Comparison of ENCODE assay signal across 4 worm cellular contexts in genomic region chrX:16648773-16649172, ce11.
TF ChIP-seq lines count a peak whose summit lies in the region.

No protein-coding gene starts in this region.

TF ChIP-seq in whole organism, L1 larva, 84 proteins besides CTCF, POLR2A, EP300 and RAD21:
- TF ChIP-seq dsc-1 (tag; optimal IDR thresholded peaks at IDR 0.05; lab: Kevin White, UChicago) (peak; percentile 49), fos-1 (tag; optimal IDR thresholded peaks at IDR 0.05; lab: Kevin White, UChicago) (no peak), mab-9 (GFP tag; IDR thresholded peaks at IDR 0.05; lab: Robert Waterston, UW) (no peak), lin-14 (GFP tag; optimal IDR thresholded peaks at IDR 0.05; lab: Kevin White, UChicago) (peak; percentile 64), elt-3 (tag; optimal IDR thresholded peaks at IDR 0.05; lab: Kevin White, UChicago) (no peak)

TF ChIP-seq in whole organism, L2 larva, 48 proteins besides CTCF, POLR2A, EP300 and RAD21:
- peak; percentile 44 for TF ChIP-seq unc-55 (GFP tag; optimal IDR thresholded peaks at IDR 0.05; lab: Kevin White, UChicago)
- TF ChIP-seq R02D3.7 (tag; optimal IDR thresholded peaks at IDR 0.05; lab: Kevin White, UChicago): no peak

TF ChIP-seq in whole organism, late embryonic, 69 proteins besides CTCF, POLR2A, EP300 and RAD21:
- TF ChIP-seq gmeb-2 (tag; optimal IDR thresholded peaks at IDR 0.05; lab: Kevin White, UChicago): no peak
- TF ChIP-seq unc-42 (tag; optimal IDR thresholded peaks at IDR 0.05; lab: Kevin White, UChicago): peak; percentile 70
- no peak for TF ChIP-seq hlh-6 (tag; optimal IDR thresholded peaks at IDR 0.05; lab: Kevin White, UChicago)
- TF ChIP-seq ceh-48 (tag; optimal IDR thresholded peaks at IDR 0.05; lab: Kevin White, UChicago): no peak
- no peak for TF ChIP-seq elt-2 (tag; optimal IDR thresholded peaks at IDR 0.05; lab: Kevin White, UChicago)
- TF ChIP-seq C08G9.2 (tag; optimal IDR thresholded peaks at IDR 0.05; lab: Kevin White, UChicago): no peak
TF ChIP-seq in whole organism, late embryonic: peak in this region for 1.

TF ChIP-seq in whole organism, mixed stage, embryonic, 35 proteins besides CTCF, POLR2A, EP300 and RAD21:
- TF ChIP-seq ces-1 (GFP tag; optimal IDR thresholded peaks at IDR 0.05; lab: Kevin White, UChicago): peak; percentile 80
- no peak for TF ChIP-seq tbx-8 (GFP tag; optimal IDR thresholded peaks at IDR 0.05; lab: Kevin White, UChicago)
